Fruit fly (Drosophila melanogaster): ENCODE measurements around the gene CG43736.

The CG43736 gene

DNA sequence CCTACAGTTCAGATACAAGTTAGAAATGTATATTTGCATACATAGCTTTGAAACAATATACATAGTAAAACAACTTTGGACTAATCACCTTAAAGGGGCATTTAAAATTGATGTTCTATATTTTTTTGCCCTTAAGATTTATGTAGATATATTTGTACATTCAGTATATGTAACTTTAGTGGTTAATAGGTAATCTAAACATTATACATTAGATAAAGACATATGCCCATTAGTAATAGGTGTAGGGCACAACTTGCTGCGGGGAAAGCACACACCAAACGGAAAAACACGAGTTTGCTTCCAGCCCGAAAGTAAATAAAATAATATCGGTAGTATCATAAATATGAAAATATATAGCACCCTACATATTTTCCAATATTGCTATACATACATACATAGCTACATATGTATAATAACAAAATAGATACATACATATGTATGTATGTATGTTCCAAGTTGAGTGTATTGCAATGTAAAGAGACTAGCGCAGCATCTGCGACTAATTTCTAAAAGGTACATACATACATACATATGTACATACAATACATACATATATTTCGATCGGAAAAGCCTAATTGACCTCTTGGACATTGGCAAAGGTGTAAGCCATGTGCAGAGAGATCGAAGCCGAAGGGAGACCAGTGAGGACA, at the start of gene CG43736:
TSS of gene CG43736 (plus strand) at position 600 of the 650 bp plus-strand sequence.
- peak; percentile 97 for TF ChIP-seq noc (tag; optimal IDR thresholded peaks at IDR 0.05)

- TF ChIP-seq noc (tag; optimal IDR thresholded peaks at IDR 0.05), result no peak
Measured at dm6 chrX:6820703-6821102, 43.0 kb upstream of the CG43736 start, which contains the start of the genes Nf-YC and xit. Nf-YC (minus strand) TSS chrX:6820919. xit (plus strand) TSS chrX:6821016.

- no peak for TF ChIP-seq noc (tag; optimal IDR thresholded peaks at IDR 0.05)
Measured at dm6 chrX:6822904-6823303, 40.8 kb upstream of the CG43736 start, which contains the start of gene Atx-1. Atx-1 (plus strand) TSS chrX:6823204.

dm6 chrX:6824203-6824602, 39.5 kb upstream of the CG43736 start, which contains the start of gene nonC:
nonC (plus strand) TSS chrX:6824496.
- no peak for TF ChIP-seq noc (tag; optimal IDR thresholded peaks at IDR 0.05)

DNA sequence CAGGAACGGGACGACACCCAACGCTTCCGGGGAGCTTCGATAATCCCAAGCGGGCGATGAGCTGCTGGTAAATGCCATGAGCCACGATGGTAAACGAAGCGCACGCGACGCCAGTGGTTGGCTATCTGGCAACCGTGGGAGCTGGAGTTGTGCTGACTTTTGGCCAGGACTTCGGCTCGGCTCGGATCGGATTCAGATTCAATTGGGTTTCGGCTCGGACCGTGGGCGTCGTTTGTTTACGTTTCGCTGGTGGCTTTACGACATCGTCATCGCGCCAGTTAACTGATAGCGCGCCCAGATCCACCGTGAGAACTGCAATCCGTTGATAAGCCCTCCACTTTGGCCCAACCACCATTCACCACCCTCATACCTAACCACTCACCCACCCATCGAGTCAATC, 31.1 kb upstream of the CG43736 start, which contains the start of gene mAChR-C:
TSS of gene mAChR-C (minus strand) at position 101 of the 400 bp plus-strand sequence.
- no peak for TF ChIP-seq noc (tag; optimal IDR thresholded peaks at IDR 0.05)

dm6 chrX:6843841-6844440, 19.7 kb upstream of the CG43736 start, which contains the start of the genes CG14435 and Tmf:
CG14435 (minus strand) TSS chrX:6843921.
Tmf (plus strand) TSS chrX:6844341.
- peak; percentile 81 for TF ChIP-seq noc (tag; optimal IDR thresholded peaks at IDR 0.05)

- TF ChIP-seq noc (tag; optimal IDR thresholded peaks at IDR 0.05), result peak; percentile 85
Measured at dm6 chrX:6849178-6849956, 14.3 kb upstream of the CG43736 start, which contains the start of the genes Cht11 and CG4558. Cht11 (minus strand) TSS chrX:6849517. CG4558 (plus strand) TSS chrX:6849770.

dm6 chrX:6852574-6852973, 11.1 kb upstream of the CG43736 start:
- peak; percentile 90 for TF ChIP-seq noc (tag; optimal IDR thresholded peaks at IDR 0.05)

dm6 chrX:6853384-6853783, 10.3 kb upstream of the CG43736 start:
- TF ChIP-seq noc (tag; optimal IDR thresholded peaks at IDR 0.05), result no peak

DNA sequence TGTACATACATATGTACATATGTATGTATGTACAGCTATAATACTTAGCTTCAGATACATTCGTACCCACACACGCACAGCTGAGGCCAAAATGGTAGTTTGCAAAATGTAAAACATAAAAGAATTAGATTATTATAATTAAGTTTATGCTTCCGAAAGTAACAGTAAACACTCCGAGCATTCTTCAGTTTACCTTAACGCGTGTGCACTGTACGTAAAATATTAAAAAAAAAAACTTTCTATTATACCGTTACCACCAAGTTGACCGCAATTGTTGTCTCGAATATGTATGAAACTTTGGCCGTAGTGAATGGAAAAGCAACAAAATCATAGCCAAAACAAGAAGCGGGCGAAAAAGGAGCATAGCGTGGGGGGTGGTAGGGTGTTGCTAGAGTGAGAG, 9.1 kb upstream of the CG43736 start:
- TF ChIP-seq noc (tag; optimal IDR thresholded peaks at IDR 0.05), result peak; percentile 70

- TF ChIP-seq noc (tag; optimal IDR thresholded peaks at IDR 0.05), result peak; percentile 70
Measured at dm6 chrX:6855366-6856200, 8.1 kb upstream of the CG43736 start.

dm6 chrX:6856332-6856995, 7.2 kb upstream of the CG43736 start:
- peak; percentile 53 for TF ChIP-seq noc (tag; optimal IDR thresholded peaks at IDR 0.05)

dm6 chrX:6857269-6857668, 6.4 kb upstream of the CG43736 start:
- no peak for TF ChIP-seq noc (tag; optimal IDR thresholded peaks at IDR 0.05)

DNA sequence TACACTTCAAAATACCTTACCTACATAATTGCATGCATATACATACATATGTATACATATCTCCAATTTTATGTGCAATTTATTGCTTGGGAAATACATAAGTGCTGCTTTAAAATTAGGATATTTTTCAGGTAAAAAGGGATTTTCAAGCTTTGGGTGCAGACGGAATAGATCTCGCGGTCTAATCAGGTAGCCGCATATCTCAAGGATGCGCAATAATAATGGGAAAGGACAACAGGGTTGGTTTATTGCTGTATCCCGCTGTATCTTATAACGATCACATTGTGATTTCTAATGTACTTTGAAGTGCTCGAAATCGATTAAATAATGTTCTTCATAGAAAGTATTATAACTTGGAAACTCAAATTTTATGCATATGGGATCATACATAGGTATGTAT, 6.0 kb upstream of the CG43736 start:
- no peak for TF ChIP-seq noc (tag; optimal IDR thresholded peaks at IDR 0.05)

- no peak for TF ChIP-seq noc (tag; optimal IDR thresholded peaks at IDR 0.05)
Measured at dm6 chrX:6859245-6859644, 4.4 kb upstream of the CG43736 start.

All from whole organism, larva.